Worm (Caenorhabditis elegans): ENCODE results near the gene pfut-1.
A peak's percentile ranks its signal among the peaks of the same experiment; 100 is the strongest.

The pfut-1 gene

ce11 chrX:3153133-3153532 is 12.5 kb upstream of the pfut-1 start (continued):
- TF ChIP-seq lin-15B (tag; optimal IDR thresholded peaks at IDR 0.05) (no peak), pqm-1 (tag; optimal IDR thresholded peaks at IDR 0.05) (peak; percentile 98), nhr-10 (tag; optimal IDR thresholded peaks at IDR 0.05) (no peak), duxl-1 (tag; optimal IDR thresholded peaks at IDR 0.05; ENCODE audit: poor library complexity) (no peak), F10B5.3 (tag; optimal IDR thresholded peaks at IDR 0.05) (no peak), nhr-42 (GFP tag; IDR thresholded peaks at IDR 0.05) (no peak)

DNA sequence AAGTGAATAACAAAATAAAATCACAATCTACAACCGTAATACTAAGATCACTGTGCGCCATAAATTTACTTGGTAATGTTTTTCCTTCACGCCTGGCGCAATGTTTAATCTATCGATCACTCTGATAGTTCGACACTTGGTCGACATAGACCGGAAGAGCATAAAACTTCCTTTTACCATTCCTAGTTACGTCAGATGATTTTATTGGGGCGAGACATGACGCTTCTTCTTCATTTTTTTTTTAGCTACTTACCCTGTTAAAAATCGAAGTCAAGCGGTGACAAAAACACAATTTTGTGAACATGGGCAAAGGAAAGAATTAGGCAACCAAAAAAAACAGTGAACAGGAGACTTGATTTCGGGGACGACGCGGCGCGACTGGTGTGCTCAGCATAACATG is 11.1 kb upstream of the pfut-1 start:
- TF ChIP-seq zip-11 (GFP tag; IDR thresholded peaks at IDR 0.05) (no peak), zfp-2 (tag; optimal IDR thresholded peaks at IDR 0.05) (no peak), dve-1 (tag; optimal IDR thresholded peaks at IDR 0.05; ENCODE audit: insufficient read depth) (peak; percentile 20), php-3 (GFP tag; IDR thresholded peaks at IDR 0.05) (peak; percentile 34; the same call in 1 of the 2 replicates), tra-1 (GFP tag; IDR thresholded peaks at IDR 0.05) (no peak), nhr-6 (tag; optimal IDR thresholded peaks at IDR 0.05) (no peak), ZK546.5 (tag; optimal IDR thresholded peaks at IDR 0.05) (no peak), aha-1 (tag) (peak; percentile 31), nhr-25 (tag; optimal IDR thresholded peaks at IDR 0.05; ENCODE audit: borderline replicate concordance, insufficient read depth) (no peak), F49E8.2 (tag; optimal IDR thresholded peaks at IDR 0.05; ENCODE audit: borderline replicate concordance) (no peak), F10B5.3 (tag; optimal IDR thresholded peaks at IDR 0.05) (no peak), T20F7.1 (GFP tag; optimal IDR thresholded peaks at IDR 0.05) (no peak), nhr-48 (tag; optimal IDR thresholded peaks at IDR 0.05) (no peak), dmd-6 (GFP tag; IDR thresholded peaks at IDR 0.05) (0 out of 2 replicates have a peak, but pooled peaks have one; percentile 16), D1046.2 (GFP tag; IDR thresholded peaks at IDR 0.05) (no peak), ztf-7 (tag; optimal IDR thresholded peaks at IDR 0.05) (peak; percentile 85), zfp-3 (GFP tag; conservative IDR thresholded peaks at IDR 0.05) (no peak), mxl-3 (GFP tag; optimal IDR thresholded peaks at IDR 0.05) (no peak), fkh-10 (GFP tag; optimal IDR thresholded peaks at IDR 0.05) (no peak), T26A8.4 (GFP tag; IDR thresholded peaks at IDR 0.05) (no peak), ceh-44 (GFP tag; IDR thresholded peaks at IDR 0.05) (no peak), zip-2 (tag; optimal IDR thresholded peaks at IDR 0.05) (no peak), egl-43 (GFP tag; IDR thresholded peaks at IDR 0.05) (no peak), cey-2 (tag; optimal IDR thresholded peaks at IDR 0.05; ENCODE audit: borderline replicate concordance, insufficient read depth) (no peak), unc-39 (tag; optimal IDR thresholded peaks at IDR 0.05) (no peak), daf-16 (GFP tag; optimal IDR thresholded peaks at IDR 0.05) (no peak), daf-16 (tag; optimal IDR thresholded peaks at IDR 0.05) (peak; percentile 4), ceh-62 (tag; optimal IDR thresholded peaks at IDR 0.05) (no peak)

DNA sequence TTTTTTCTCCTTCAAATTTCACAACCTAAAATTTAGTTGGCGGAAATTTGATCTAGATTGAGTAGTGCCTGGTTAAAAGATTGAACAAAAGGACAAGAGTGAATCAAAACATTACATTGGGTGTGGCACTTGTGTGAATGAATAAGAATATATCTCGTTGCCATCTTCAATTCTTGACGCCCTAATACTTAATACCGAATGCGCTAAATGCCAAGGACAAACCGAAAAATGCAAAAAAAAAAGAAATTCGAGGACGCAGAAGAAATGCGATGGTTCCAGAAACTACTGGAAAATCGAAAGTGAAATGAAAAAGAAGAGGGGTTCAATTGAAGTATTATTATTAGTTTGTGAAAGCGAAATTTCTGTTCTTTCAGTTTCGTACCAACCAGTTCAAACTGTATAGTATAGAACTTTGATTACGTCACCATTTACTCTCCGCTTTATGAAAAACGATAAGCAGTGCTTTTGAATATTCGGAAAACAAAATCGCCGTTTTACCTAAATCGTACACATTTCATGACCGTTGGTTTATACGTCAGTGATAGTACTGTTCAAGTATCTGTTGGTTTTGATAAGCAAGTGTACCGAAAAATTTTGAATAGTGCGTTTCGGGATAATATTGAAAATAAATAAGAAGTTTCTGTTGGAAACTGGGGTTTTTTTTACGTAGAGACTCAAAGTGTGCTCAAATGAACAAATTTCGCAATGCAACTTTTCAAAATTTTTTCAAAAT is 10.3 kb upstream of the pfut-1 start:
- no peak for TF ChIP-seq daf-16 (GFP tag; optimal IDR thresholded peaks at IDR 0.05)
- TF ChIP-seq daf-16 (tag; optimal IDR thresholded peaks at IDR 0.05): peak; percentile 85
- TF ChIP-seq cey-2 (tag; optimal IDR thresholded peaks at IDR 0.05; ENCODE audit: borderline replicate concordance, insufficient read depth): no peak
- no peak for TF ChIP-seq zag-1 (tag; optimal IDR thresholded peaks at IDR 0.05)
- TF ChIP-seq pqm-1 (tag; optimal IDR thresholded peaks at IDR 0.05): peak; percentile 30
- no peak for TF ChIP-seq madf-9 (GFP tag; conservative IDR thresholded peaks at IDR 0.05)
- TF ChIP-seq nhr-28 (tag; optimal IDR thresholded peaks at IDR 0.05): peak; percentile 44
- peak; percentile 26 for TF ChIP-seq nhr-25 (tag; optimal IDR thresholded peaks at IDR 0.05; ENCODE audit: borderline replicate concordance, insufficient read depth)
- TF ChIP-seq dve-1 (tag; optimal IDR thresholded peaks at IDR 0.05; ENCODE audit: insufficient read depth): peak; percentile 36
- TF ChIP-seq nhr-10 (tag; optimal IDR thresholded peaks at IDR 0.05): no peak

All from whole organism, L4 larva.